Worm (Caenorhabditis elegans): ENCODE measurements around the gene C16E9.1.
A peak's percentile ranks its signal among the peaks of the same experiment; 100 is the strongest.

Gene C16E9.1

DNA sequence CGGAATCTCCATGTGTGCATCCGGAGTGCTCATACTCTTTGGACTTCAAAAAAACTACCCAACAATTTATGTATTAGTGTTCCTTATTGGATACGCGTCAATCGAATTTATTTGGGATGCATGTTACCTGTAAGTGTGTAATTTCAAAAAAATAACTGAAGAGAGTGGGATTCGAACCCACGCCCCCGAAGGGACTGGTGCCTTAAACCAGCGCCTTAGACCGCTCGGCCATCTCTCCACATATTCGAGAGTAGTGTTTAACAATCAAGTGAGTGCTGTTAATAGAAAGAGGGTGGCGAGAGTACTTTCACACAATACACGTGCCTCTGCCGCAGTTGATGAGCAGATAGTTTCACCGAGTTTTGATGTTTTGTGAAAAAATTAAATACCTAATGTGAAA is 37.1 kb upstream of the C16E9.1 start (continued):
- TF ChIP-seq mes-2 (tag; optimal IDR thresholded peaks at IDR 0.05; ENCODE audit: poor library complexity, severe bottlenecking) (peak; percentile 82), nhr-48 (tag; optimal IDR thresholded peaks at IDR 0.05) (peak; percentile 46), madf-5 (GFP tag; IDR thresholded peaks at IDR 0.05) (peak; percentile 64 to 73; a peak in 3 of 4 replicates), hlh-30 (tag; optimal IDR thresholded peaks at IDR 0.05; ENCODE audit: insufficient read depth) (peak; percentile 73), set-16 (GFP tag; IDR thresholded peaks at IDR 0.05) (no peak), rbr-2 (tag; optimal IDR thresholded peaks at IDR 0.05) (peak; percentile 55), ces-1 (GFP tag; optimal IDR thresholded peaks at IDR 0.05) (no peak), skn-1 (tag; optimal IDR thresholded peaks at IDR 0.05) (no peak), ceh-20 (GFP tag; IDR thresholded peaks at IDR 0.05) (peak; percentile 63; the same call in 1 of the 2 replicates), mxl-3 (GFP tag; optimal IDR thresholded peaks at IDR 0.05) (peak; percentile 70)

DNA sequence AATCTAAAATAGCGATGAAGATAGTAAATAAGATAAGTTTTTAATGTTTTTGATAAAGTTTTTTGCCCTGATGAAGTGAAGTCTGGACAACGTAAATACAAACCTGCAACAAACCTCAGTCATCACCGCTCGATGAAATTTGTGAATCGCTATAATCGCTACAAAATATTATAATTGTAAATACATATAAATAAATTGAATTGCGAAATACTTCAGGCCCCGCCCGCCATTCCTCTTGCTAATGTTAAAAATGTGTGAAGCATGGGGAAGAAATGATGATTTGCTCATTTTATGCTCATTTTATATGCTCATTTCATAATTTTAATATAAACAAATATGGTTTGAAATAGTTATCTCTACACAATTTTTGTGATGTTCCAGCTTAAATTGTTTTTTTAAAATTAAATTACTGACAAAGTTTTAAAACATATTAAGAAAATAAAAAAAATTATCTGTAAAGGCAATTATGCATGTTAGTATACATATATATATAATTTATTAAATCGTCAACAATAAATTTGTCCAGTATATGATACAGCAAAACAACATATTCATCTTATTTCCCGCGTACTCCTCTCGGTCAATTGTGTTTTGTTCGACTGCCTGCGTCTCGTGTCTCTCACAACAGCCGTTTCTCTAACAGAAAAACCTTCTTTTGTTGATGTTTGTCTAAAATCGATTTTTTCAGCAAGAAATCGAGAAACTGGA is 35.8 kb upstream of the C16E9.1 start, which contains the start of gene sid-5:
TSS of gene sid-5 (plus strand) at position 658 of the 708 bp plus-strand sequence.
- TF ChIP-seq daf-16 (GFP tag; optimal IDR thresholded peaks at IDR 0.05) (peak in 1 of 2 experiments; percentile 50), daf-16 (tag; optimal IDR thresholded peaks at IDR 0.05) (peak; percentile 47), zip-11 (GFP tag; IDR thresholded peaks at IDR 0.05) (no peak), lin-39 (tag; optimal IDR thresholded peaks at IDR 0.05) (no peak), nhr-237 (tag; optimal IDR thresholded peaks at IDR 0.05) (no peak), aly-2 (tag; optimal IDR thresholded peaks at IDR 0.05) (no peak), dve-1 (tag; optimal IDR thresholded peaks at IDR 0.05; ENCODE audit: insufficient read depth) (peak; percentile 40)

DNA sequence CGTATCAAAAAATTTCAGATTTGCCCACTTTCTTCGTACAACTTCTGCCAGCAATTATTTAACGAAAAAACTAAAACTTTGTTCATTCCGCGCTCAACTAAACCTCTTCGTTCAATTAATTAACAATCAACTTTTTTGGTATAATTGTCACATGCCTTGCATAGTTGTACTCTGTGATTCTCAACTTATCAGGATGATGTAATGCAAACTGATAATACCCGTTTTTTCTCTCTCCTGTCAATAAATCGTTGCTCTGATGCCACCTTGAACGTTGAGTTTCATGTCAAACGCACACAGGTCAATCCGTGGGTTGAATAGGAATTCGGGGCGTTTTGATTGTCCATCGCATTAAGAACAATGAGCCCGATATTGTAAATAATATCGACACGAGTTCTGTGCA is 34.4 kb upstream of the C16E9.1 start:
- TF ChIP-seq saeg-2 (GFP tag; IDR thresholded peaks at IDR 0.05) = no peak
- no peak for TF ChIP-seq gei-8 (GFP tag; optimal IDR thresholded peaks at IDR 0.05)
- TF ChIP-seq mes-2 (tag; optimal IDR thresholded peaks at IDR 0.05; ENCODE audit: poor library complexity, severe bottlenecking) = no peak
- TF ChIP-seq nhr-6 (tag; optimal IDR thresholded peaks at IDR 0.05) = no peak
- TF ChIP-seq attf-4 (tag; optimal IDR thresholded peaks at IDR 0.05) = no peak
- no peak for TF ChIP-seq sdz-12 (GFP tag; optimal IDR thresholded peaks at IDR 0.05)
- no peak for TF ChIP-seq ctbp-1 (GFP tag; IDR thresholded peaks at IDR 0.05)
- no peak for TF ChIP-seq D1046.2 (GFP tag; IDR thresholded peaks at IDR 0.05)
- no peak for TF ChIP-seq ZK546.5 (tag; optimal IDR thresholded peaks at IDR 0.05)
- TF ChIP-seq ceh-82 (tag; optimal IDR thresholded peaks at IDR 0.05) = no peak
- peak; percentile 55 for TF ChIP-seq nhr-77 (tag; optimal IDR thresholded peaks at IDR 0.05)
- peak; percentile 50 for TF ChIP-seq nhr-48 (tag; optimal IDR thresholded peaks at IDR 0.05)
- TF ChIP-seq mxl-3 (GFP tag; optimal IDR thresholded peaks at IDR 0.05) = no peak
- TF ChIP-seq nhr-102 (tag; optimal IDR thresholded peaks at IDR 0.05) = peak; percentile 8
- no peak for TF ChIP-seq daf-16 (GFP tag; optimal IDR thresholded peaks at IDR 0.05)
- peak; percentile 78 for TF ChIP-seq daf-16 (tag; optimal IDR thresholded peaks at IDR 0.05)
- TF ChIP-seq R02D3.7 (tag; optimal IDR thresholded peaks at IDR 0.05) = no peak
- no peak for TF ChIP-seq zfp-3 (GFP tag; conservative IDR thresholded peaks at IDR 0.05)
- no peak for TF ChIP-seq fos-1 (tag; optimal IDR thresholded peaks at IDR 0.05)
- no peak for TF ChIP-seq mdt-29 (GFP tag; IDR thresholded peaks at IDR 0.05)
- no peak for TF ChIP-seq tag-97 (GFP tag; IDR thresholded peaks at IDR 0.05)
- TF ChIP-seq lin-1 (GFP tag; IDR thresholded peaks at IDR 0.05) = 0 out of 2 replicates have a peak, but pooled peaks have one; percentile 13
- TF ChIP-seq hif-1 (tag; optimal IDR thresholded peaks at IDR 0.05) = peak in 1 of 2 experiments; percentile 21
- peak; percentile 25 for TF ChIP-seq hlh-30 (tag; optimal IDR thresholded peaks at IDR 0.05; ENCODE audit: insufficient read depth)
- TF ChIP-seq ztf-7 (tag; optimal IDR thresholded peaks at IDR 0.05) = peak; percentile 61
- peak; percentile 76 for TF ChIP-seq hlh-11 (tag; optimal IDR thresholded peaks at IDR 0.05)
- no peak for TF ChIP-seq dmd-8 (GFP tag; IDR thresholded peaks at IDR 0.05)
- peak; percentile 50 for TF ChIP-seq mep-1 (tag; optimal IDR thresholded peaks at IDR 0.05)
- peak; percentile 77 for TF ChIP-seq nhr-28 (tag; optimal IDR thresholded peaks at IDR 0.05)
- peak; percentile 51; the same call in 1 of the 2 replicates for TF ChIP-seq php-3 (GFP tag; IDR thresholded peaks at IDR 0.05)
- no peak for TF ChIP-seq ama-1 (optimal IDR thresholded peaks at IDR 0.05)
- no peak for TF ChIP-seq Y105C5A.15 (GFP tag; IDR thresholded peaks at IDR 0.05)
- no peak for TF ChIP-seq ceh-28 (tag; optimal IDR thresholded peaks at IDR 0.05)
- TF ChIP-seq dmd-6 (GFP tag; IDR thresholded peaks at IDR 0.05) = peak; percentile 85
- peak; percentile 86 for TF ChIP-seq dve-1 (tag; optimal IDR thresholded peaks at IDR 0.05; ENCODE audit: insufficient read depth)
- TF ChIP-seq lin-15B (tag; optimal IDR thresholded peaks at IDR 0.05) = no peak
- no peak for TF ChIP-seq unc-39 (tag; optimal IDR thresholded peaks at IDR 0.05)
